Worm (Caenorhabditis elegans) whole organism, mixed stage, embryonic: ENCODE results near the gene C18E9.5.
A peak's percentile ranks its signal among the peaks of the same experiment; 100 is the strongest.

Source experiments
- ceh-39 ChIP-seq: fragments of 150-350 bp; optimal IDR thresholded peaks from 2 replicates; lab custom pipeline; 2014; ENCODE audit warnings: missing biosample characterization, missing genetic modification characterization
- ceh-83 ChIP-seq: fragments of 200-800 bp; sonication (Bioruptor generic); optimal IDR thresholded peaks from 2 replicates; lab custom pipeline; 2018; ENCODE audit warnings: mild to moderate bottlenecking, missing genetic modification characterization, missing compliant biosample characterization
- ces-1 ChIP-seq: fragments of 150-350 bp; optimal IDR thresholded peaks from 2 replicates; lab custom pipeline; 2014; ENCODE audit warnings: missing biosample characterization, missing genetic modification reagents, missing genetic modification characterization
- elt-3 ChIP-seq: fragments of 150-350 bp; optimal IDR thresholded peaks from 2 replicates; lab custom pipeline; 2014; ENCODE audit warnings: missing biosample characterization, missing genetic modification characterization
- lin-13 ChIP-seq: fragments of 150-350 bp; optimal IDR thresholded peaks from 2 replicates; lab custom pipeline; 2014; ENCODE audit warnings: missing biosample characterization, missing genetic modification characterization
- mls-2 ChIP-seq: sonication (generic microtip); optimal IDR thresholded peaks from 2 replicates; lab custom pipeline; 2016; ENCODE audit warnings: mild to moderate bottlenecking, missing genetic modification characterization, moderate library complexity, missing compliant biosample characterization
- nhr-12 ChIP-seq: fragments of 150-350 bp; optimal IDR thresholded peaks from 2 replicates; lab custom pipeline; 2014; ENCODE audit warnings: missing biosample characterization, missing genetic modification characterization
- nhr-2 ChIP-seq: fragments of 150-350 bp; optimal IDR thresholded peaks from 2 replicates; lab custom pipeline; 2014; ENCODE audit warnings: missing biosample characterization, missing genetic modification characterization
- nhr-76 ChIP-seq: sonication (generic microtip); optimal IDR thresholded peaks from 2 replicates; lab custom pipeline; 2017; ENCODE audit warnings: missing biosample characterization, missing genetic modification characterization
- pha-4 ChIP-seq: fragments of 150-350 bp; optimal IDR thresholded peaks from 2 replicates; lab custom pipeline; 2018; ENCODE audit warnings: missing biosample characterization, missing genetic modification reagents, missing genetic modification characterization
- snpc-4 ChIP-seq: fragments of 150-350 bp; optimal IDR thresholded peaks from 2 replicates; lab custom pipeline; 2014; ENCODE audit warnings: missing biosample characterization, missing genetic modification characterization

DNA sequence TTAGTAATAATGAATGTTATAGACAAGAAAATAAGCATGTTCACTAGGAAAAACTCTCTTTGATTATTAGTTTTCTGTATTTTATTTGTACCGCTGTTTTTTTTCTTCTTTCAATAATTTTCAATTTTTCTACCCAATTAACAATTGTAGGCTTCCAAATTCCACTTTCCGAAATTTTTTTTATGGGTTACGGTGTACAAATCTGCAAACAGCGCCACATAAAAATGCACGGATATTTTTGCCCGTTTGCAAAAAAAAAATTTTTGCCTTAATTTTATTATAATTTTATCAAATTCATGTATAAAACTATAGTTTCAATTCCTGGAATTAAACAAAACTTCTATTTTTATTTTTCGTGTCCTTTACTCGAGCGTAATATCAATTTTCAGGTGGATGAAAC lies 23.0 kb downstream of the C18E9.5 start, which contains the start of gene ooc-5:
- no peak for TF ChIP-seq pha-4 (tag; lab: Kevin White, UChicago)
- no peak for TF ChIP-seq lin-13 (tag; lab: Kevin White, UChicago)
- TF ChIP-seq ceh-39 (tag; lab: Kevin White, UChicago): no peak
- no peak for TF ChIP-seq snpc-4
- TF ChIP-seq nhr-76: no peak
- no peak for TF ChIP-seq nhr-12
- TF ChIP-seq elt-3 (tag; lab: Kevin White, UChicago): no peak
- no peak for TF ChIP-seq ceh-83 (GFP tag; lab: Kevin White, UChicago)
- TF ChIP-seq ces-1 (GFP tag; lab: Kevin White, UChicago): peak; percentile 19
- TF ChIP-seq nhr-2 (tag; lab: Kevin White, UChicago): no peak
- no peak for TF ChIP-seq mls-2
